Fruit fly (Drosophila melanogaster): Measurements from ENCODE around the gene Med.

Med gene

DNA sequence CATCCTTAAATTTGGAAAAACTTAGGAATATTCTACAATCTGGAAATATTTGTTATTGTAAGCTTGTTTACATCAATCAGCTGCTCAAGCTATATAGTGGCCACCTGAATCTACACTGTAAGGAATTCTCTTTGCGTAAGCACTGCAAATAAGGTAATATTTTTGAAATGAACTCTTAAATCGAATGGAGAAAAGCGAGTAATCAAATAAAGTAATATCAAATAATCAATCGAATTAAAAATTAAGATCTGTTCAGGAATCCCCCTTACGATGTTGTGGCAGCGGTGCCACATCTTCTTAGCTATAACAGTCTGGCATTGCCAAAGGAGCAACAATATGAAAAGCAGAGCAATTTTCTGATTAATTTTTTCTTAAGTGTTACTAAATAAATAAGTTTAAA lies 5.2 kb downstream of the Med start, which contains the start of the genes Mnat9 and CG1792 (continued):
- peak; percentile 92 for TF ChIP-seq D19A (tag; optimal IDR thresholded peaks at IDR 0.05)
- peak; percentile 98 for TF ChIP-seq cas (GFP tag; IDR thresholded peaks at IDR 0.05)
- TF ChIP-seq CG7839 (tag; optimal IDR thresholded peaks at IDR 0.05) = peak; percentile 98
- peak; percentile 99 for TF ChIP-seq B-H1 (GFP tag; IDR thresholded peaks at IDR 0.05)
- TF ChIP-seq Spps (tag; optimal IDR thresholded peaks at IDR 0.05) = peak; percentile 95
- peak; percentile 96 for TF ChIP-seq CG4404 (GFP tag; IDR thresholded peaks at IDR 0.05)
- peak; percentile 98 for TF ChIP-seq seq (GFP tag; IDR thresholded peaks at IDR 0.05)
- TF ChIP-seq lov (optimal IDR thresholded peaks at IDR 0.05) = no peak
- peak; percentile 99 for TF ChIP-seq lov (GFP tag; IDR thresholded peaks at IDR 0.05)
- TF ChIP-seq CG12942 (GFP tag; optimal IDR thresholded peaks at IDR 0.05) = peak; percentile 99
- peak; percentile 97 for TF ChIP-seq ATbp (GFP tag; optimal IDR thresholded peaks at IDR 0.05)
- TF ChIP-seq so (GFP tag; IDR thresholded peaks at IDR 0.05) = peak; percentile 98
- TF ChIP-seq dmrt99B (tag; optimal IDR thresholded peaks at IDR 0.05) = peak; percentile 98
- peak; percentile 90 for TF ChIP-seq Neu2 (GFP tag; optimal IDR thresholded peaks at IDR 0.05; ENCODE audit: borderline replicate concordance)
- peak; percentile 98 for TF ChIP-seq CG31224 (GFP tag; IDR thresholded peaks at IDR 0.05)
- peak; percentile 93 for TF ChIP-seq CG7271 (tag; optimal IDR thresholded peaks at IDR 0.05)
- TF ChIP-seq caup (GFP tag; optimal IDR thresholded peaks at IDR 0.05; ENCODE audit: severe bottlenecking) = peak; percentile 98
- TF ChIP-seq Dbx (GFP tag; IDR thresholded peaks at IDR 0.05) = peak; percentile 99
- peak; percentile 99 for TF ChIP-seq CG16779 (GFP tag; IDR thresholded peaks at IDR 0.05)
- peak; percentile 99 for TF ChIP-seq ranshi (GFP tag; IDR thresholded peaks at IDR 0.05)
- TF ChIP-seq usp (GFP tag; optimal IDR thresholded peaks at IDR 0.05) = no peak
- peak; percentile 90 for TF ChIP-seq CG2116 (GFP tag; optimal IDR thresholded peaks at IDR 0.05)
- peak; percentile 87 for TF ChIP-seq CG33557 (GFP tag; optimal IDR thresholded peaks at IDR 0.05)
- peak; percentile 97 for TF ChIP-seq trh (GFP tag; optimal IDR thresholded peaks at IDR 0.05)
- TF ChIP-seq Lhr (GFP tag; optimal IDR thresholded peaks at IDR 0.05) = peak; percentile 94
- TF ChIP-seq Asciz (GFP tag; optimal IDR thresholded peaks at IDR 0.05) = peak; percentile 97
- peak; percentile 100 for TF ChIP-seq sens (GFP tag)
- TF ChIP-seq CG3995 (GFP tag; optimal IDR thresholded peaks at IDR 0.05) = peak; percentile 84
- no peak for TF ChIP-seq Kr (GFP tag; optimal IDR thresholded peaks at IDR 0.05)
- TF ChIP-seq Sry-β (GFP tag; optimal IDR thresholded peaks at IDR 0.05) = peak; percentile 68
- peak; percentile 98 for TF ChIP-seq jumu (GFP tag; optimal IDR thresholded peaks at IDR 0.05)
- TF ChIP-seq tup (GFP tag; optimal IDR thresholded peaks at IDR 0.05) = peak; percentile 99
- peak; percentile 100 for TF ChIP-seq CG12769 (tag; optimal IDR thresholded peaks at IDR 0.05)
- peak; percentile 98 for TF ChIP-seq CG31441 (GFP tag; IDR thresholded peaks at IDR 0.05)
- peak; percentile 88 for TF ChIP-seq CG6654 (GFP tag; optimal IDR thresholded peaks at IDR 0.05)
- TF ChIP-seq CG7372 (GFP tag; IDR thresholded peaks at IDR 0.05) = peak; percentile 98
- peak; percentile 96 for TF ChIP-seq gcm (GFP tag; optimal IDR thresholded peaks at IDR 0.05)
- peak; percentile 97 for TF ChIP-seq CG3838 (GFP tag; optimal IDR thresholded peaks at IDR 0.05)
- peak; percentile 86 for TF ChIP-seq exex (tag; optimal IDR thresholded peaks at IDR 0.05)
- TF ChIP-seq prd (optimal IDR thresholded peaks at IDR 0.05) = no peak
- TF ChIP-seq prd (GFP tag; IDR thresholded peaks at IDR 0.05) = peak; percentile 99
- TF ChIP-seq CG8478 (optimal IDR thresholded peaks at IDR 0.05) = no peak
- peak; percentile 99 for TF ChIP-seq mam (GFP tag; optimal IDR thresholded peaks at IDR 0.05)
- TF ChIP-seq CG10209 (GFP tag; optimal IDR thresholded peaks at IDR 0.05) = peak; percentile 99
- TF ChIP-seq vnd (GFP tag; IDR thresholded peaks at IDR 0.05; ENCODE audit: partially characterized antibody) = no peak
- TF ChIP-seq fd96Cb (tag; optimal IDR thresholded peaks at IDR 0.05) = peak; percentile 99
- TF ChIP-seq onecut (GFP tag; IDR thresholded peaks at IDR 0.05) = peak; percentile 96
- TF ChIP-seq tap (tag; optimal IDR thresholded peaks at IDR 0.05) = peak; percentile 98
- TF ChIP-seq CG18599 (GFP tag; optimal IDR thresholded peaks at IDR 0.05) = peak; percentile 98
- peak; percentile 98 for TF ChIP-seq CG11093 (GFP tag; IDR thresholded peaks at IDR 0.05)
- TF ChIP-seq h (optimal IDR thresholded peaks at IDR 0.05) = no peak
- TF ChIP-seq C15 (GFP tag; IDR thresholded peaks at IDR 0.05) = peak; percentile 98
